Worm (Caenorhabditis elegans) whole organism, L3 larva: ENCODE data around the gene F45G2.7.

Source experiments
- R02D3.7 ChIP-seq: fragments of 150-350 bp; optimal IDR thresholded peaks from 2 replicates; lab custom pipeline; 2014; ENCODE audit warnings: missing biosample characterization, missing genetic modification characterization
- ZK546.5 ChIP-seq: sonication (generic microtip); optimal IDR thresholded peaks from 2 replicates; lab custom pipeline; 2017; ENCODE audit warnings: missing biosample characterization, missing genetic modification characterization
- aly-2 ChIP-seq: fragments of 150-350 bp; optimal IDR thresholded peaks from 2 replicates; lab custom pipeline; 2014; ENCODE audit warnings: missing biosample characterization, missing genetic modification characterization
- ama-1 ChIP-seq: fragments of 150-350 bp; optimal IDR thresholded peaks from 2 replicates; lab custom pipeline; 2018
- ceh-16 ChIP-seq: sonication (generic microtip); optimal IDR thresholded peaks from 2 replicates; lab custom pipeline; 2017; ENCODE audit warnings: missing biosample characterization, missing genetic modification characterization
- ceh-28 ChIP-seq: fragments of 150-350 bp; optimal IDR thresholded peaks from 2 replicates; lab custom pipeline; 2014; ENCODE audit warnings: missing biosample characterization, missing genetic modification reagents, missing genetic modification characterization
- ceh-82 ChIP-seq: fragments of 150-350 bp; optimal IDR thresholded peaks from 2 replicates; lab custom pipeline; 2014; ENCODE audit warnings: missing biosample characterization, missing genetic modification characterization
- ceh-9 ChIP-seq: sonication (generic microtip); optimal IDR thresholded peaks from 2 replicates; lab custom pipeline; 2018; ENCODE audit warnings: missing biosample characterization, missing genetic modification characterization
- daf-12 ChIP-seq: fragments of 150-350 bp; optimal IDR thresholded peaks from 2 replicates; lab custom pipeline; 2014; ENCODE audit warnings: missing biosample characterization, missing genetic modification reagents, missing genetic modification characterization
- egl-27 ChIP-seq: sonication (generic microtip); optimal IDR thresholded peaks from 4 replicates; lab custom pipeline; 2017; ENCODE audit warnings: missing biosample characterization, missing genetic modification reagents, missing genetic modification characterization
- egl-5 ChIP-seq: fragments of 150-350 bp; optimal IDR thresholded peaks from 2 replicates; lab custom pipeline; 2017; ENCODE audit warnings: missing biosample characterization, missing genetic modification reagents, missing genetic modification characterization, inconsistent platforms
- elt-1 ChIP-seq: fragments of 150-350 bp; optimal IDR thresholded peaks from 2 replicates; lab custom pipeline; 2014; ENCODE audit warnings: missing biosample characterization, missing genetic modification characterization
- elt-2 ChIP-seq: sonication (generic microtip); optimal IDR thresholded peaks from 2 replicates; lab custom pipeline; 2016; ENCODE audit warnings: missing genetic modification reagents, mild to moderate bottlenecking, missing genetic modification characterization, missing compliant biosample characterization
- elt-3 ChIP-seq, 3 experiments: fragments of 150-350 bp in 1 of 3; sonication (generic microtip) in 2 of 3; optimal IDR thresholded peaks; 2 replicates in 2 of 3; 4 replicates in 1 of 3; lab custom pipeline; 2014 to 2017; ENCODE audit warnings: missing biosample characterization in 3 of 3, missing genetic modification characterization in 3 of 3
- eor-1 ChIP-seq, 2 experiments: fragments of 150-350 bp; optimal IDR thresholded peaks; 2 replicates each; lab custom pipeline; 2014 to 2018; ENCODE audit warnings: missing biosample characterization in 2 of 2, missing genetic modification characterization in 2 of 2
- fkh-10 ChIP-seq: sonication (generic microtip); optimal IDR thresholded peaks from 2 replicates; lab custom pipeline; 2017; ENCODE audit warnings: missing biosample characterization, missing genetic modification reagents, missing genetic modification characterization
- fkh-2 ChIP-seq: fragments of 150-350 bp; optimal IDR thresholded peaks from 2 replicates; lab custom pipeline; 2014; ENCODE audit warnings: missing biosample characterization, missing genetic modification reagents, missing genetic modification characterization
- fos-1 ChIP-seq: fragments of 150-350 bp; optimal IDR thresholded peaks from 2 replicates; lab custom pipeline; 2014; ENCODE audit warnings: missing biosample characterization, missing genetic modification characterization
- hmg-11 ChIP-seq: sonication (generic microtip); optimal IDR thresholded peaks from 2 replicates; lab custom pipeline; 2016; ENCODE audit warnings: missing genetic modification characterization, missing compliant biosample characterization
- jun-1 ChIP-seq: fragments of 150-350 bp; optimal IDR thresholded peaks from 2 replicates; lab custom pipeline; 2014; ENCODE audit warnings: missing biosample characterization, missing genetic modification reagents, missing genetic modification characterization
- lin-15B ChIP-seq: fragments of 150-350 bp; optimal IDR thresholded peaks from 2 replicates; lab custom pipeline; 2014; ENCODE audit warnings: missing biosample characterization, missing genetic modification characterization
- lin-39 ChIP-seq: fragments of 150-350 bp; optimal IDR thresholded peaks from 2 replicates; lab custom pipeline; 2018; ENCODE audit warnings: missing biosample characterization, missing genetic modification reagents, missing genetic modification characterization
- lsy-12 ChIP-seq: sonication (generic microtip); optimal IDR thresholded peaks from 2 replicates; lab custom pipeline; 2016; ENCODE audit warnings: mild to moderate bottlenecking, missing genetic modification characterization, missing compliant biosample characterization
- mdl-1 ChIP-seq: fragments of 150-350 bp; optimal IDR thresholded peaks from 2 replicates; lab custom pipeline; 2014; ENCODE audit warnings: missing biosample characterization, missing genetic modification characterization
- mml-1 ChIP-seq: fragments of 150-350 bp; sonication (generic microtip); optimal IDR thresholded peaks from 3 replicates; lab custom pipeline; 2014; ENCODE audit warnings: missing biosample characterization, missing genetic modification characterization
- nfya-1 ChIP-seq: sonication (generic microtip); optimal IDR thresholded peaks from 2 replicates; lab custom pipeline; 2017; ENCODE audit warnings: missing genetic modification characterization, mild to moderate bottlenecking, missing compliant biosample characterization, antibody characterized with exemption, moderate library complexity; ENCODE audit not compliant: insufficient read depth
- nhr-11 ChIP-seq: fragments of 150-350 bp; optimal IDR thresholded peaks from 2 replicates; lab custom pipeline; 2014; ENCODE audit warnings: missing biosample characterization, missing genetic modification characterization
- nhr-12 ChIP-seq: fragments of 150-350 bp; optimal IDR thresholded peaks from 2 replicates; lab custom pipeline; 2014; ENCODE audit warnings: missing biosample characterization, missing genetic modification characterization
- nhr-23 ChIP-seq: fragments of 150-350 bp; optimal IDR thresholded peaks from 2 replicates; lab custom pipeline; 2014; ENCODE audit warnings: missing biosample characterization, missing genetic modification reagents, missing genetic modification characterization
- nhr-237 ChIP-seq: fragments of 150-350 bp; optimal IDR thresholded peaks from 2 replicates; lab custom pipeline; 2014; ENCODE audit warnings: missing biosample characterization, missing genetic modification characterization
- nhr-25 ChIP-seq: sonication (generic microtip); optimal IDR thresholded peaks from 2 replicates; lab custom pipeline; 2017; ENCODE audit warnings: missing biosample characterization, missing genetic modification characterization
- nhr-28 ChIP-seq: fragments of 150-350 bp; optimal IDR thresholded peaks from 2 replicates; lab custom pipeline; 2014; ENCODE audit warnings: missing biosample characterization, missing genetic modification characterization
- nhr-43 ChIP-seq: sonication (generic microtip); optimal IDR thresholded peaks from 2 replicates; lab custom pipeline; 2016; ENCODE audit warnings: mild to moderate bottlenecking, missing genetic modification characterization, missing compliant biosample characterization; ENCODE audit not compliant: poor library complexity, severe bottlenecking
- nhr-67 ChIP-seq: fragments of 150-350 bp; optimal IDR thresholded peaks from 2 replicates; lab custom pipeline; 2014; ENCODE audit warnings: missing biosample characterization, missing genetic modification characterization
- nhr-76 ChIP-seq: fragments of 150-350 bp; sonication (generic microtip); optimal IDR thresholded peaks from 5 replicates; lab custom pipeline; 2014; ENCODE audit warnings: missing biosample characterization, missing genetic modification characterization
- nhr-77 ChIP-seq: fragments of 150-350 bp; optimal IDR thresholded peaks from 2 replicates; lab custom pipeline; 2014; ENCODE audit warnings: missing biosample characterization, missing genetic modification characterization
- pha-4 ChIP-seq: fragments of 150-350 bp; optimal IDR thresholded peaks from 2 replicates; lab custom pipeline; 2014; ENCODE audit warnings: missing biosample characterization, missing genetic modification reagents, missing genetic modification characterization
- pqm-1 ChIP-seq: fragments of 150-350 bp; optimal IDR thresholded peaks from 2 replicates; lab custom pipeline; 2017; ENCODE audit warnings: missing biosample characterization, missing genetic modification characterization, inconsistent platforms
- sea-2 ChIP-seq: fragments of 150-350 bp; sonication (generic microtip); optimal IDR thresholded peaks from 4 replicates; lab custom pipeline; 2014; ENCODE audit warnings: missing biosample characterization, missing genetic modification reagents, missing genetic modification characterization
- skn-1 ChIP-seq: fragments of 150-350 bp; optimal IDR thresholded peaks from 2 replicates; lab custom pipeline; 2014; ENCODE audit warnings: missing biosample characterization, missing genetic modification characterization
- snpc-4 ChIP-seq: fragments of 150-350 bp; optimal IDR thresholded peaks from 2 replicates; lab custom pipeline; 2014; ENCODE audit warnings: missing biosample characterization, missing genetic modification characterization
- tbx-2 ChIP-seq: sonication (generic microtip); optimal IDR thresholded peaks from 2 replicates; lab custom pipeline; 2016; ENCODE audit warnings: mild to moderate bottlenecking, missing genetic modification characterization, missing compliant biosample characterization
- unc-39 ChIP-seq: sonication (generic microtip); optimal IDR thresholded peaks from 4 replicates; lab custom pipeline; 2017; ENCODE audit warnings: missing biosample characterization, missing genetic modification characterization
- unc-62 ChIP-seq: fragments of 150-350 bp; sonication (generic microtip); optimal IDR thresholded peaks from 4 replicates; lab custom pipeline; 2014; ENCODE audit warnings: missing biosample characterization, missing genetic modification reagents, missing genetic modification characterization
- zag-1 ChIP-seq: fragments of 150-350 bp; optimal IDR thresholded peaks from 2 replicates; lab custom pipeline; 2014; ENCODE audit warnings: missing biosample characterization, missing genetic modification characterization
- ztf-11 ChIP-seq: fragments of 150-350 bp; optimal IDR thresholded peaks from 2 replicates; lab custom pipeline; 2014; ENCODE audit warnings: missing biosample characterization, missing genetic modification characterization
- ztf-4 ChIP-seq: fragments of 150-350 bp; optimal IDR thresholded peaks from 2 replicates; lab custom pipeline; 2014; ENCODE audit warnings: missing biosample characterization, missing genetic modification characterization

F45G2.7 gene

ce11 chrIII:13462965-13463783, 28.9 kb upstream of the F45G2.7 start, which contains the start of gene ant-1.1:
ant-1.1 (plus strand) TSS chrIII:13463163.
- TF ChIP-seq nhr-77 (peak; percentile 20), elt-2 (tag; lab: Kevin White, UChicago) (peak; percentile 80), sea-2 (GFP tag; lab: Kevin White, UChicago) (no peak), elt-1 (peak; percentile 63), lin-39 (peak; percentile 98), aly-2 (tag; lab: Kevin White, UChicago) (peak; percentile 31), ztf-11 (tag; lab: Kevin White, UChicago) (no peak), ceh-16 (tag; lab: Kevin White, UChicago) (peak; percentile 33), ama-1 (peak; percentile 93), lin-15B (tag; lab: Kevin White, UChicago) (peak; percentile 98), nhr-67 (no peak), elt-3 (tag; optimal IDR thresholded peaks at IDR 0.05; lab: Kevin White, UChicago) (peak in 1 of 3 experiments; percentile 51), egl-27 (tag; lab: Kevin White, UChicago) (peak; percentile 78), fkh-10 (peak; percentile 5), skn-1 (tag; lab: Kevin White, UChicago) (peak; percentile 87), nhr-237 (tag; lab: Kevin White, UChicago) (no peak), ceh-9 (no peak), snpc-4 (tag; lab: Kevin White, UChicago) (peak; percentile 65), hmg-11 (tag; lab: Kevin White, UChicago) (peak; percentile 71), daf-12 (tag; lab: Kevin White, UChicago) (no peak), fkh-2 (tag; lab: Kevin White, UChicago) (no peak), jun-1 (tag; lab: Kevin White, UChicago) (peak; percentile 90), pqm-1 (tag; lab: Kevin White, UChicago) (peak; percentile 57), pha-4 (tag; lab: Kevin White, UChicago) (peak; percentile 87), ZK546.5 (peak; percentile 93), zag-1 (tag; lab: Kevin White, UChicago) (no peak), nfya-1 (peak; percentile 98), unc-39 (no peak), nhr-43 (tag; lab: Kevin White, UChicago) (peak; percentile 93), R02D3.7 (tag; lab: Kevin White, UChicago) (peak; percentile 84), nhr-76 (no peak), nhr-25 (tag; lab: Kevin White, UChicago) (peak; percentile 98), mml-1 (tag; lab: Kevin White, UChicago) (no peak), lsy-12 (tag; lab: Kevin White, UChicago) (peak; percentile 96), nhr-11 (tag; lab: Kevin White, UChicago) (peak; percentile 59), ceh-28 (tag; lab: Kevin White, UChicago) (peak; percentile 92), ceh-82 (tag; lab: Kevin White, UChicago) (peak; percentile 85), nhr-23 (tag; lab: Kevin White, UChicago) (peak; percentile 92), tbx-2 (peak; percentile 62), eor-1 (tag; optimal IDR thresholded peaks at IDR 0.05; lab: Kevin White, UChicago) (no peak), nhr-28 (tag; lab: Kevin White, UChicago) (no peak), ztf-4 (tag; lab: Kevin White, UChicago) (peak; percentile 32), fos-1 (tag; lab: Kevin White, UChicago) (peak; percentile 65), mdl-1 (tag; lab: Kevin White, UChicago) (no peak), unc-62 (GFP tag; lab: Kevin White, UChicago) (peak; percentile 41), nhr-12 (tag; lab: Kevin White, UChicago) (no peak), egl-5 (tag; lab: Kevin White, UChicago) (no peak)
